Fruit fly (Drosophila melanogaster): Measurements from ENCODE around the gene Ubc84D.

Gene Ubc84D

DNA sequence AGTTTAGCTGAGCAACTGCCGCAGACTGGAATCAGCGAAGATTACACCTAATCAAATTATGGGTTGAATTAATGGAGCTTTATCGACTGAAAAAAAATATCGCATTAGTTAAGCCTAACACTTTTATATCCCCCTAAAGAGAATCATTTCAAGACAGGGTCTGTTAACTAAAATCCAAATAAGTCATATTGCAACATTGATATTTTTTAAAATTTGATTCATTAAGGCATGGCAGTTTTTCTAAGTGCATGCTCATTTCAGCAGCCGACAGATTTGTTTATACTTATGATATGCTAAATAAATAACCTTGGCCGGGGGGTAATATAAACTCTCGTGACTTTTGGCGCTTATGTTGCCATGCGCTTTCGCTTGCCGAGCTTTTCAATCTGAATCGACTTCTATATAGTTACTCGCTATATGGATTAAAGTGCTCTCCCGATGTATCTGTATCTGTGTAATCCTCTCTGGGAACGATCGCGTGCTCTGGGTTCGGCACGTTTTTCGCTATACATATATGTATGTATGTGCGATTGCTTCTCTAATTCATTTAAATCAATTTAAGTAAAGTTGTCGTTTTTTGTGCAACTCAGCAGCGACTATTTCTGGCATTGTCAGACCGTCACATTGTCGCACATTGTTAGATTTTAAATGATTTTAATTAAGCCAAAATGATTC is 12.8 kb downstream of the Ubc84D start (continued):
- TF ChIP-seq CG7745 (tag; optimal IDR thresholded peaks at IDR 0.05), result no peak
- TF ChIP-seq CG6854 (GFP tag; optimal IDR thresholded peaks at IDR 0.05), result peak; percentile 72
- peak; percentile 64 for TF ChIP-seq nmo (GFP tag; optimal IDR thresholded peaks at IDR 0.05)
- TF ChIP-seq CG1529 (GFP tag; optimal IDR thresholded peaks at IDR 0.05), result no peak
- TF ChIP-seq CG11398 (GFP tag; optimal IDR thresholded peaks at IDR 0.05), result peak; percentile 73
- TF ChIP-seq unpg (GFP tag; optimal IDR thresholded peaks at IDR 0.05), result peak; percentile 84
- TF ChIP-seq B-H2 (GFP tag; optimal IDR thresholded peaks at IDR 0.05), result peak; percentile 29
- peak; percentile 89 for TF ChIP-seq wdn (GFP tag; IDR thresholded peaks at IDR 0.05)
- no peak; the same call in 1 of the 3 replicates for TF ChIP-seq CG11560 (tag; IDR thresholded peaks at IDR 0.05)
- TF ChIP-seq so (GFP tag; IDR thresholded peaks at IDR 0.05), result peak; percentile 69; the same call in 2 of the 3 replicates
- TF ChIP-seq Pdp1 (GFP tag; optimal IDR thresholded peaks at IDR 0.05), result peak; percentile 86
- TF ChIP-seq eve (GFP tag; optimal IDR thresholded peaks at IDR 0.05), result peak in 1 of 2 experiments; percentile 24
- TF ChIP-seq NFAT (GFP tag; IDR thresholded peaks at IDR 0.05), result peak; percentile 83
- no peak for TF ChIP-seq Hr78 (GFP tag; optimal IDR thresholded peaks at IDR 0.05)
- no peak for TF ChIP-seq ara (GFP tag; IDR thresholded peaks at IDR 0.05)
- no peak for TF ChIP-seq aop (GFP tag; IDR thresholded peaks at IDR 0.05)
- TF ChIP-seq CG4730 (GFP tag; IDR thresholded peaks at IDR 0.05), result peak; percentile 62
- TF ChIP-seq CG11695 (GFP tag; IDR thresholded peaks at IDR 0.05), result peak; percentile 84
- peak; percentile 90 for TF ChIP-seq sob (GFP tag; IDR thresholded peaks at IDR 0.05)
- TF ChIP-seq CG3847 (GFP tag; IDR thresholded peaks at IDR 0.05), result peak; percentile 93
- TF ChIP-seq CG17829 (tag; optimal IDR thresholded peaks at IDR 0.05), result no peak
- no peak for TF ChIP-seq usp (GFP tag; optimal IDR thresholded peaks at IDR 0.05)
- peak; percentile 70 for TF ChIP-seq Bdp1 (GFP tag; optimal IDR thresholded peaks at IDR 0.05)
- TF ChIP-seq ewg (GFP tag; optimal IDR thresholded peaks at IDR 0.05), result no peak
- TF ChIP-seq Adf1 (GFP tag; IDR thresholded peaks at IDR 0.05), result peak; percentile 80
- TF ChIP-seq CG9215 (GFP tag; IDR thresholded peaks at IDR 0.05), result peak; percentile 78
- peak; percentile 60 for TF ChIP-seq CG13123 (GFP tag; optimal IDR thresholded peaks at IDR 0.05)
- no peak for TF ChIP-seq CG6654 (GFP tag; optimal IDR thresholded peaks at IDR 0.05)
- TF ChIP-seq insv (GFP tag; optimal IDR thresholded peaks at IDR 0.05), result no peak
- peak; percentile 82; the same call in 2 of the 4 replicates for TF ChIP-seq chinmo (GFP tag; IDR thresholded peaks at IDR 0.05; ENCODE audit: partially characterized antibody)
- TF ChIP-seq CG2875 (GFP tag; optimal IDR thresholded peaks at IDR 0.05), result no peak
- peak; percentile 39 for TF ChIP-seq Atf3 (GFP tag; optimal IDR thresholded peaks at IDR 0.05)
- TF ChIP-seq D19A (tag; optimal IDR thresholded peaks at IDR 0.05), result no peak
- peak; percentile 64; the same call in 1 of the 3 replicates for TF ChIP-seq CG3726 (GFP tag; IDR thresholded peaks at IDR 0.05)
- TF ChIP-seq CG7963 (GFP tag; IDR thresholded peaks at IDR 0.05; ENCODE audit: partially characterized antibody), result no peak
- TF ChIP-seq crp (GFP tag; optimal IDR thresholded peaks at IDR 0.05), result peak in 1 of 2 experiments; percentile 19
- TF ChIP-seq CG8290 (GFP tag; optimal IDR thresholded peaks at IDR 0.05), result no peak
- TF ChIP-seq CG8290 (tag; optimal IDR thresholded peaks at IDR 0.05), result peak in 1 of 2 experiments; percentile 95
- no peak for TF ChIP-seq CG4360 (GFP tag; IDR thresholded peaks at IDR 0.05)
- TF ChIP-seq CG14014 (GFP tag; IDR thresholded peaks at IDR 0.05), result peak; percentile 91
- no peak for TF ChIP-seq mld (GFP tag; IDR thresholded peaks at IDR 0.05; ENCODE audit: partially characterized antibody)
- peak in 1 of 2 experiments; percentile 84 for TF ChIP-seq chif (GFP tag; optimal IDR thresholded peaks at IDR 0.05)
- peak; percentile 77 for TF ChIP-seq CG17385 (GFP tag; optimal IDR thresholded peaks at IDR 0.05)
- peak; percentile 69 for TF ChIP-seq dm (GFP tag; optimal IDR thresholded peaks at IDR 0.05)
- peak; percentile 56 for TF ChIP-seq Ravus (GFP tag; IDR thresholded peaks at IDR 0.05)
- TF ChIP-seq CG18619 (GFP tag; optimal IDR thresholded peaks at IDR 0.05), result peak; percentile 80
- peak; percentile 58 for TF ChIP-seq Xrp1 (GFP tag; IDR thresholded peaks at IDR 0.05)
- peak; percentile 76 for TF ChIP-seq Oli (tag; optimal IDR thresholded peaks at IDR 0.05)
- TF ChIP-seq B-H1 (GFP tag; IDR thresholded peaks at IDR 0.05), result peak; percentile 50; the same call in 2 of the 3 replicates
- TF ChIP-seq E2f1 (GFP tag; IDR thresholded peaks at IDR 0.05), result peak; percentile 69
